Worm (Caenorhabditis elegans) whole organism, L3 larva: ENCODE data around the gene chk-2.

Source experiments
- ZK546.5 ChIP-seq: sonication (generic microtip); optimal IDR thresholded peaks from 2 replicates; lab custom pipeline; 2017; ENCODE audit warnings: missing biosample characterization, missing genetic modification characterization
- ama-1 ChIP-seq: fragments of 150-350 bp; optimal IDR thresholded peaks from 2 replicates; lab custom pipeline; 2018
- ceh-28 ChIP-seq: fragments of 150-350 bp; optimal IDR thresholded peaks from 2 replicates; lab custom pipeline; 2014; ENCODE audit warnings: missing biosample characterization, missing genetic modification reagents, missing genetic modification characterization
- ceh-82 ChIP-seq: fragments of 150-350 bp; optimal IDR thresholded peaks from 2 replicates; lab custom pipeline; 2014; ENCODE audit warnings: missing biosample characterization, missing genetic modification characterization
- mdl-1 ChIP-seq: fragments of 150-350 bp; optimal IDR thresholded peaks from 2 replicates; lab custom pipeline; 2014; ENCODE audit warnings: missing biosample characterization, missing genetic modification characterization
- nfya-1 ChIP-seq: sonication (generic microtip); optimal IDR thresholded peaks from 2 replicates; lab custom pipeline; 2017; ENCODE audit warnings: missing genetic modification characterization, mild to moderate bottlenecking, missing compliant biosample characterization, antibody characterized with exemption, moderate library complexity; ENCODE audit not compliant: insufficient read depth
- nhr-11 ChIP-seq: fragments of 150-350 bp; optimal IDR thresholded peaks from 2 replicates; lab custom pipeline; 2014; ENCODE audit warnings: missing biosample characterization, missing genetic modification characterization
- nhr-25 ChIP-seq: sonication (generic microtip); optimal IDR thresholded peaks from 2 replicates; lab custom pipeline; 2017; ENCODE audit warnings: missing biosample characterization, missing genetic modification characterization
- nhr-76 ChIP-seq: fragments of 150-350 bp; sonication (generic microtip); optimal IDR thresholded peaks from 5 replicates; lab custom pipeline; 2014; ENCODE audit warnings: missing biosample characterization, missing genetic modification characterization
- pha-4 ChIP-seq: fragments of 150-350 bp; optimal IDR thresholded peaks from 2 replicates; lab custom pipeline; 2014; ENCODE audit warnings: missing biosample characterization, missing genetic modification reagents, missing genetic modification characterization
- sea-2 ChIP-seq: fragments of 150-350 bp; sonication (generic microtip); optimal IDR thresholded peaks from 4 replicates; lab custom pipeline; 2014; ENCODE audit warnings: missing biosample characterization, missing genetic modification reagents, missing genetic modification characterization
- skn-1 ChIP-seq: fragments of 150-350 bp; optimal IDR thresholded peaks from 2 replicates; lab custom pipeline; 2014; ENCODE audit warnings: missing biosample characterization, missing genetic modification characterization
- unc-39 ChIP-seq: sonication (generic microtip); optimal IDR thresholded peaks from 4 replicates; lab custom pipeline; 2017; ENCODE audit warnings: missing biosample characterization, missing genetic modification characterization
- unc-62 ChIP-seq: fragments of 150-350 bp; sonication (generic microtip); optimal IDR thresholded peaks from 4 replicates; lab custom pipeline; 2014; ENCODE audit warnings: missing biosample characterization, missing genetic modification reagents, missing genetic modification characterization

DNA sequence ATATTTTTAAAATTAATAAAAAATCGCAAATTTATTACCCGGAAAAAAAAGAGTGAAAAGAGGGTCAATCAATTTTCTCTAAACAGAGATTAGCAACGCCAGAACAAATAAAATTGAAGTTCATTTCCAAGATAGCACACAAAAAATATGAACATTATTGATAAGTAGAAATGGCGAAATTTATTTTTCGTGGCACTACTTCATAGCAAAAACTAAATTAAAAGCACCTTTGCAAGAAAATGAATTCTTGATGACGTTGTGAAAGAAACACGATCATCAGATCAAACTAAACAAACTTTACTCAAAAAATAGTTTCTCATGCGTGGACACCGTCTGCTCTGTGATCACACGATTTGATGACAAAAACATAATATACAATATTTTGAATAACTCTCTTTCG lies 6.8 kb upstream of the chk-2 start, which contains the start of gene Y60A3A.16:
- TF ChIP-seq pha-4 (no peak), ceh-82 (tag; lab: Kevin White, UChicago) (no peak), ZK546.5 (tag; lab: Kevin White, UChicago) (no peak), ama-1 (lab: Kevin White, UChicago) (no peak), nfya-1 (tag; lab: Kevin White, UChicago) (no peak), nhr-11 (tag; lab: Kevin White, UChicago) (no peak), nhr-25 (tag; lab: Kevin White, UChicago) (no peak), unc-39 (tag; lab: Kevin White, UChicago) (no peak), unc-62 (GFP tag; lab: Kevin White, UChicago) (no peak), mdl-1 (tag; lab: Kevin White, UChicago) (no peak), ceh-28 (tag; lab: Kevin White, UChicago) (no peak), nhr-76 (no peak), skn-1 (tag; lab: Kevin White, UChicago) (no peak), sea-2 (GFP tag; lab: Kevin White, UChicago) (no peak)
